Fruit fly (Drosophila melanogaster): ENCODE results near the gene CG9593.

Gene CG9593

dm6 chr3R:15802006-15802405 lies at the start of gene CG9593:
TSS of gene CG9593 (plus strand) at chr3R:15802275.
- no peak for TF ChIP-seq CTCF (optimal IDR thresholded peaks at IDR 0.05)
- no peak for TF ChIP-seq CG8478 (optimal IDR thresholded peaks at IDR 0.05)

DNA sequence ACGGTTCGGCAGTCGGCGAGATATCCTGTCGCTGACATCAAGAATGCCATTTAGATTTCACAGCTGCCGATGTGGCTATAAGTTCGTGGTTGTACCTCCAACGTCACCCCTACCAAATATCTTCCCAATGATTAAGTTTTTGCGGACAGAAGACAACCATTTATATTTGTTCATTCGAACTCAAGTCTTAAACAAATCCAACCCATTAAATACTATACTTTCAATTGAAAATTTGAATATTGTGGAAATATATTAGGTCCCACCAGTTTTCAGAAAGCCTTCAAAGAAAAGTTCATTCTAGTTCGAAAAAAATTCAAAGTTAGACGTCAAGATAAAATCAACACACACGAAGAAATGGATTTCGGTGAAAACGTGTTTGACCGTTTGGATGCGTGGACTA lies 39.3 kb upstream of the CG9593 start, which contains the start of gene CG12784:
Gene CG12784, plus strand, starts transcription at position 301 of the 400 bp plus-strand sequence.
- TF ChIP-seq CTCF (optimal IDR thresholded peaks at IDR 0.05) = no peak
- TF ChIP-seq CG8478 (optimal IDR thresholded peaks at IDR 0.05) = no peak

- TF ChIP-seq CTCF (optimal IDR thresholded peaks at IDR 0.05) (no peak), CG8478 (optimal IDR thresholded peaks at IDR 0.05) (no peak)
Observed at dm6 chr3R:15767338-15767737, 34.7 kb upstream of the CG9593 start, which contains the start of gene CG5623. TSS of gene CG5623 (minus strand) at chr3R:15767438.

DNA sequence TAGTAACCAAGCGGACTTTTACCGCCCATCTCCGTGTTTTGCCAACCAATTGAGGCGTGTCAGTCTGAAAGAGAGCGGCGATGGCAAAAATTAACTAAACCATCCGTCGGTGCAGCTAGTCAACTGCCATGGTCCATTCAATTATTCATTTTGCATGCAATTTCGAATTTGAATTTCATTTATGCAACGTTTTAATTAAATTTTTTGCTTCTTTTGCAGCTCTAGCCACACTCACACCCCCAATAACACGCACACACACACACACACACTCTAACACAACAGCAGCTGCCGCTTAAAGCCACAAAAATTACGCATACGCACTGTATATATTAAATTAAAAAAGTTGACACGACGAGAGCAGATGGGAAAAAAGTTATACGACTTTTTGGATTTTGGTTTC lies 33.2 kb upstream of the CG9593 start:
- no peak for TF ChIP-seq CTCF (optimal IDR thresholded peaks at IDR 0.05)
- no peak for TF ChIP-seq CG8478 (optimal IDR thresholded peaks at IDR 0.05)

DNA sequence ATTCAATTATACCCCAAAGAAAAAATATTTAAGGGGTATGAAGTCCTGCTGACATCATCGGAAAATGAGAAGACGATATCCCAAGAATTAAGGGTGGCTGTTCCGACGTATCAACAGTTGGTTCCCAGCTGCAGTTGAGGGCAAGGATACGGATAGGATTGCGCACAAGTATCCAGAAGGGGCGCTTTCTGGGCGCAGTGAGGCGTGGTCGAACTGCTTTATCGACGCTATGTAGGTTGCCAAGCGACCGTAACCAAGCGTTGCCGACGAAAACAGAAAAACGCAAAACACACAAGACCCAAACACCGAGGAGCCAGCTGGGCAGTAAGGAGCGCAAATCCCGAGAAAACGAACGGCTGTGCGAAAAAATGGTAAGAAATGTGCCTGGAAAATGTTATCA lies 27.9 kb upstream of the CG9593 start, which contains the start of gene Ttc26:
Gene Ttc26, plus strand, starts transcription at position 289 of the 400 bp plus-strand sequence.
- TF ChIP-seq CTCF (optimal IDR thresholded peaks at IDR 0.05) (no peak), CG8478 (optimal IDR thresholded peaks at IDR 0.05) (no peak)

dm6 chr3R:15775242-15775641 lies 26.8 kb upstream of the CG9593 start, which contains the start of gene CG45207:
TSS of gene CG45207 (minus strand) at chr3R:15775342.
- no peak for TF ChIP-seq CG8478 (optimal IDR thresholded peaks at IDR 0.05)
- TF ChIP-seq CTCF (optimal IDR thresholded peaks at IDR 0.05) = no peak

DNA sequence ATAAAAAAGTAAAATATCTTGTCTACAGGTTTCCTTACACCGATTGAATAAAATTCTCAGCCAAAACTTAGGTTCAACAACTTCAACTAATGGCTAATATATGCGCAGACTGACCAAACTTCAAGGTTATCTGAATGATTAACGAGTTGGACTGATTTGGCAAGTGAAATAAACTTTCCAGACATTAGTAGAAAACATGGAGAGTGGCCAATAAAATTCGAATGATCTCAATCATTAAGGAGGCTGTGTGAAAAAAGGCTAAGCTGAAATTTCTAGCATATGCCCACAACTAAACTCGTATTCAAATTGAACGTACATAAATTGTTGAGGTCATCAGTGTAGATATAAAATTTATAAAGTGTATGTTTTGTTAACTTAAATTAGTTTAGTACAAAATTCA lies 22.6 kb upstream of the CG9593 start, which contains the start of gene CG5614:
Gene CG5614, plus strand, starts transcription at position 301 of the 400 bp plus-strand sequence.
- TF ChIP-seq CG8478 (optimal IDR thresholded peaks at IDR 0.05) (no peak), CTCF (optimal IDR thresholded peaks at IDR 0.05) (no peak)

DNA sequence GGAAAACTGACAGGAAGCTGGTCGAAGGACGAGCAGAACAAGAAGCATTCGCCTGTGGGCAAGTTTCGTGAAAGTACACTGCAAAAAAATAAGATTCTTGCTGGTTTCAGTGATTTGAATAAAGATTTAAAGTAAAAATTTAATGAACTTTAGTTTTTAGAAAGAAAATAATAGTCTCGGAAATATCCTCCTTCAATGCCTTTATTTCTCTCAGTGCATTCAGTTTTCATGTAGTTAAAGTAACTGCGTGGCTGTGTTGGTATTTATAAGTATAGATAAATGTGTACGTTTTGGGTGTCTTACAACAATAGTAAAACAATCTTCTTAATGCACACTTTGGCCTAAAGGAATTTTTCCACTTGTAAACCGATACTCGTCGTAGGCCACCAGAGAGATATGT lies 17.8 kb upstream of the CG9593 start:
- TF ChIP-seq CTCF (optimal IDR thresholded peaks at IDR 0.05) (no peak), CG8478 (optimal IDR thresholded peaks at IDR 0.05) (no peak)

- TF ChIP-seq CTCF (optimal IDR thresholded peaks at IDR 0.05) (no peak), CG8478 (optimal IDR thresholded peaks at IDR 0.05) (no peak)
Observed at dm6 chr3R:15786538-15786937, 15.5 kb upstream of the CG9593 start, which contains the start of gene CG9590. TSS of gene CG9590 (plus strand) at chr3R:15786703.

DNA sequence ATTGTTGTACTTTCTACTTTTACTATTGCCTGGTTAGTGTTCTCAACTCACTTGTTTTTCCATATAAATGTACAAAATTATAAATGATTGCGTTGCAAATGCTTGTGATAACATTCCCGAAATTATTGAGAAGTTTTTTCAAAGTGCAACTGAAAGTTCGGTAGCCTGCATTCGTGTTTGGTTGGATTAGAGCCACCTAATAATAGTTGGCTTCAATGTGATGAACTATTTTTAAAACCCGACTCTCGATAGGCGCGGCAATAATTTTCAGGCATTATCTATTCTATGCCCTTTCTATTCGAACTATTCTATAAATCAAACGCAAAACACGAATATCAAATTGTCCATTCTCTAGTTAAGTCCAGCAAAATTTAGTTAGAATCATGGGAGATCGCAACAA lies 13.9 kb upstream of the CG9593 start, which contains the start of gene Uros2:
Gene Uros2, plus strand, starts transcription at position 301 of the 400 bp plus-strand sequence.
- no peak for TF ChIP-seq CG8478 (optimal IDR thresholded peaks at IDR 0.05)
- TF ChIP-seq CTCF (optimal IDR thresholded peaks at IDR 0.05) = no peak

dm6 chr3R:15792427-15792826 lies 9.6 kb upstream of the CG9593 start, which contains the start of gene Acyp2:
TSS of gene Acyp2 (plus strand) at chr3R:15792688.
- peak in 1 of 2 experiments; percentile 44 for TF ChIP-seq CTCF (optimal IDR thresholded peaks at IDR 0.05)
- no peak for TF ChIP-seq CG8478 (optimal IDR thresholded peaks at IDR 0.05)

DNA sequence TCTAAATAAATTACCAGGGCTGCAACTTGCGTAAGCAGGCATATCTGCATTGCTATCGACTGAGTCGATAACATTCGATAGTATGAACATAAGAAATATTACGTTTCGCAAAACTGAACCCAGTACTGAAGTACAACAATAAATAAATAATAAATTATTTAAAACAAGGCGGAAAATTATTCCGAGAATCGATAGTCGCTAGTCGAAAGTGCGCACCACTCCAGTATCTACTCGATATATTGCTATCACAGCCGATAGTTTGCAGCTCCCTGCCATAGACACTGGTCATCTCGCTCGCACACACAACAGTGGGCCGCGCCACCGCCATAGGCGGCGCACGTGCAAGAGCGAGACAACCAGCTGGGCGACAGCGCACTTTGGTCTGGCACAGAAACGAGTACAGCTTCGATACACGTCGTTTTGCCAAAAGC lies 8.7 kb upstream of the CG9593 start, which contains the start of gene nsl1:
Gene nsl1, plus strand, starts transcription at position 411 of the 431 bp plus-strand sequence.
- peak; percentile 20 to 32 for TF ChIP-seq CTCF (optimal IDR thresholded peaks at IDR 0.05)
- TF ChIP-seq CG8478 (optimal IDR thresholded peaks at IDR 0.05) = no peak

dm6 chr3R:15794258-15794727 lies 7.8 kb upstream of the CG9593 start:
- TF ChIP-seq CTCF (optimal IDR thresholded peaks at IDR 0.05) = no peak
- no peak for TF ChIP-seq CG8478 (optimal IDR thresholded peaks at IDR 0.05)

DNA sequence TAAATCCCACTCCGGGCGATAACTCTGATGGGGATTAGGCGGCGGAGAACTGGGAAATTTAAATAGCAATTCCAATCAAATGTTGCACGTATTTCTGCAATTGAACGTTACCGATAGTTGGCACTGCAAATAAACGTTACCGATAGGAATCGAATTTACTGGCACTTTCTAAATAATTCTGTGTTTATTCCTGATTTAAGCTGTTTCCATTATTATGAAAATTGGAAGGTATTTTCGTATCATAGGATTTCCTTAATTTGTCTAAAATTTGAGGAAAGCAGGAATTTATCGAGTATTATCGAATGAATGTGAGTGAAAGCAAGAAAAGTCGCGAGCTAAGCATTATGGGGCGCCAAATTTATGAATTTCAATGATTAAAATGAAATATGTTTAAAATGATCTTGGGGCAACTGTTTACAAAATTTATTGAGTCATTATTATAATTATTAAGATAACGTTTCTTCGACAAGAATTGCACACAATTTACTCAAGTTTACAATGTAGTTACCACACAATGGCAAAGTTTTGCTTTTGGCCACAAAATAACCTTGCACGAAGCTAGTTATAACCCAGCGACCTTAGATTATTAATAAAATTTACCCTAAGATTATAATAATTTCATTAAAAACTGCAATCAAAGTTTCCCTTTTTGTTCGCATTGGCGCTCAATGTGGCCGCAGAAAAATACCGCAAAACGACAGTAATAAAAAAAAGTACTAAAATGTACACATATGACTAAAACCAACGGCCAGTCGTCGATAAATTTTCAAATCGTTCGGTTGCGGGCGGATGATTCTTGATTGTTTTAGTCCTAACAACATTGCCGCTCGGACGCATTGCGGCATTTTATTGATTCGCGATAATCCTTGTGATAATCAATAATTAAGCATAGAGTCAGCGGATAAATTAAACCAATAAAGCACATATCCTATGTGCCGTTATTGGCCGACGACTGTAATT lies 1.7 kb downstream of the CG9593 start, which contains the start of gene alpha-Man-IIb:
Gene alpha-Man-IIb, plus strand, starts transcription at position 747 of the 960 bp plus-strand sequence.
- TF ChIP-seq CG8478 (optimal IDR thresholded peaks at IDR 0.05) = no peak
- TF ChIP-seq CTCF (optimal IDR thresholded peaks at IDR 0.05) = peak in 1 of 2 experiments; percentile 58

DNA sequence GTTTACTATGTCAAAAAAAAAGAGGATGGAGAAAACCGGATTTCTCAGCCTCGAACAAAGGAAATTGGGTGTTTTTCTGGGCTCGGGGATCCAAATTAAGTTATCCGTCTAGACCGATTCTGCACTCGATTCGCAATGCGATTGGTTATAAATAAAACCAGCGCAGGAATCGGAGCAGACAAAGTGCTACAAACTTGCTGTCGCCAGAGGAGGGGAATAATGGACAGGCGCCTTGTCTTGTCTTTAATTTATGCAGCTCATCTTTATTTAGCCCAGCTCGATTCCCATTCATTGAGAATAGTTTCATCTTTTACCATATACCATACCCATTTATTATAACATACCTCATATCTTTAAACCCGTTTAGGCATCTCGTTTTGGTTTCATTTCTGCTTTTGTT lies 2.6 kb downstream of the CG9593 start:
- TF ChIP-seq CTCF (optimal IDR thresholded peaks at IDR 0.05) (no peak), CG8478 (optimal IDR thresholded peaks at IDR 0.05) (no peak)

Measured in S2 (cell line).